Fruit fly (Drosophila melanogaster) whole organism, wandering third instar larva: Measurements from ENCODE around the gene CG17267.

Experiments used
- Abd-B ChIP-seq: fragments of >200 bp; optimal IDR thresholded peaks from 2 replicates; lab custom pipeline; 2017; ENCODE audit warnings: missing biosample characterization, missing genetic modification characterization
- Dif ChIP-seq: fragments of 200-275, 200-300 bp; sonication (Bioruptor generic); optimal IDR thresholded peaks from 2 replicates; lab custom pipeline; 2018; ENCODE audit warnings: missing biosample characterization, missing genetic modification characterization; ENCODE audit not compliant: partially characterized antibody
- Hnf4 ChIP-seq: fragments of 200-800 bp; sonication (Bioruptor generic); optimal IDR thresholded peaks from 2 replicates; lab custom pipeline; 2016; ENCODE audit warnings: missing biosample characterization, mild to moderate bottlenecking, missing genetic modification characterization
- brk ChIP-seq: fragments of 200-800 bp; sonication (Bioruptor generic); optimal IDR thresholded peaks from 2 replicates; lab custom pipeline; 2016; ENCODE audit warnings: missing biosample characterization, mild to moderate bottlenecking, missing genetic modification characterization
- dl ChIP-seq, 2 experiments: fragments of 175-275, 200-275 bp in 1 of 2; fragments of 200-275 bp in 1 of 2; sonication (Bioruptor generic); optimal IDR thresholded peaks; lab custom pipeline; 2018; ENCODE audit warnings: mild to moderate bottlenecking in 2 of 2, missing biosample characterization in 2 of 2, missing genetic modification characterization in 2 of 2, moderate library complexity in 2 of 2; ENCODE audit not compliant: partially characterized antibody in 2 of 2, insufficient read depth in 1 of 2
- pan ChIP-seq: fragments of >200 bp; optimal IDR thresholded peaks from 2 replicates; lab custom pipeline; 2017
- psq ChIP-seq: fragments of 200-800 bp; sonication (Bioruptor generic); optimal IDR thresholded peaks from 3 replicates; lab custom pipeline; 2017; ENCODE audit warnings: missing biosample characterization, mild to moderate bottlenecking, missing genetic modification characterization, moderate library complexity
- rgr ChIP-seq: fragments of 200-800 bp; sonication (Bioruptor generic); optimal IDR thresholded peaks from 3 replicates; lab custom pipeline; 2016; ENCODE audit warnings: missing biosample characterization, mild to moderate bottlenecking, missing genetic modification characterization
- tai ChIP-seq: sonication (Bioruptor generic); optimal IDR thresholded peaks from 2 replicates; lab custom pipeline; 2016; ENCODE audit warnings: missing biosample characterization, missing genetic modification characterization
- woc ChIP-seq: sonication (Bioruptor generic); optimal IDR thresholded peaks from 2 replicates; lab custom pipeline; 2016; ENCODE audit warnings: missing biosample characterization, mild to moderate bottlenecking, missing genetic modification characterization

DNA sequence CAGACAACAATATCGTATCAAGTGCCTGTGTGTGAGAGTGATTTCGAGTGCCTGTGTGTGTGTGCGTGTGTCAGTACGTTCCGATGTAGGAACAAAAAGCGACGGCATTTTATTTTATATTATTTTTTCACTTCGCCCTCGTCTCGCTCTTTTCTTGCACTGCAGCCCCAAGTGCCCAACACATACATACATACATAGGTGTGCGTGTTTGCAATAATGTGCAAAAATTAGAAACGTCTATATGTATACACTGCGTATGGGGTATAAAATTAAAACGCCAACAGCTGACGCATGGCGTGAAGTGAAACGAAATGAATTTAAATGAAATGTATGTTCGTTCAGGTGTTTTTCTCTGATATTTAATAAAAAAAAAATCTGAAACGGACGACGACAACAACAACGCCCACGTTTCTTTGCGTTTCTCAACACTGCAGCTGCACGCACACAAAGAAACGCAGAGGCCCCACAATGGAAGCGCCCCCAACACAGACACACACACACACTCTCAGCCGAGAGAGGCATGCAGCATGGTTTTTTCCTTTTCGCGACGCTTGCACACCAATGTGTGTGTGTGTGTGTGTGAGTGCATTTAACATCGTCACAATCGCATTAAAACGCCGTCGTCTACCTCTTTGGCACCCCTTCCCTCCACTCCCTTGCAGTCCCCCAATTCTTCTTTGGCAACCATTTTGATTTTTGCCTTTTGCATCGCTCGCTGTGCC lies 45.0 kb upstream of the CG17267 start:
- TF ChIP-seq pan (no peak), psq (peak; percentile 93), Dif (GFP tag; lab: Kevin White, UChicago) (peak; percentile 68), dl (GFP tag; optimal IDR thresholded peaks at IDR 0.05; lab: Kevin White, UChicago; ENCODE audit: insufficient read depth in 1 of 2, partially characterized antibody in 2 of 2) (peak in 1 of 2 experiments; percentile 35), brk (no peak), Hnf4 (GFP tag; lab: Kevin White, UChicago) (peak; percentile 56), woc (peak; percentile 8), Abd-B (GFP tag; lab: Kevin White, UChicago) (peak; percentile 72), rgr (GFP tag; lab: Kevin White, UChicago) (peak; percentile 65), tai (GFP tag; lab: Kevin White, UChicago) (peak; percentile 20)
